Worm (Caenorhabditis elegans): ENCODE results near the gene T19E7.6.

The T19E7.6 gene

DNA sequence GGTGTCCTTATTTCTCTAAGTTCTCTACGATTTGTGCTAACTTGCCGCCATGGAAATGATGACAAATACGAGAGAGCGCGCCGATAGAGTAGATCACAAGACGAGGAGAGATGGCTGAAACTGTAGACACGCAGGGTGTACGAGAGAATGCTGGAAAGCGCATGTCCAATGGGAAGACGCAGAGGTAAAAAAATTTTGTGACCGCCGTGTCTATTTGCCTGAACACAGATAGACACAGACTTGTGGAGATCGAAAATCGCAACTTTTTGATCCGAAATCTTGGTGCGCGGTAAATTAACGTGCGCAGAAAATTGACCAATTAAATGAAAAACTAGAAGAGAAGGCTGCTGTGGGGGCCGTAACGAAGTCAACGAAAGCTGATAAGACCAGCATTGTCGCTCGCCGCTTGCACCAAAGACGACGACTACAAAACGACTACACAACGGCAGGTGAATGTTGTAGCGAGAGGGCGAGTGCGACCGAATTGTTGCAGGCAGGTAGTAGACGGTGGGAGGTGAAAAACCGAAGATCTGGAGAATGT, 12.1 kb downstream of the T19E7.6 start (continued):
- TF ChIP-seq zim-3 (tag; optimal IDR thresholded peaks at IDR 0.05) (no peak), ceh-79 (tag; optimal IDR thresholded peaks at IDR 0.05) (no peak), let-607 (tag; optimal IDR thresholded peaks at IDR 0.05) (no peak), snpc-1.3 (tag; optimal IDR thresholded peaks at IDR 0.05; ENCODE audit: insufficient read depth) (no peak), F10E7.11 (tag; optimal IDR thresholded peaks at IDR 0.05) (no peak), attf-5 (GFP tag; optimal IDR thresholded peaks at IDR 0.05) (peak; percentile 71), nfyb-1 (GFP tag; IDR thresholded peaks at IDR 0.05) (peak; percentile 58; the same call in 1 of the 2 replicates), dox-1 (GFP tag; IDR thresholded peaks at IDR 0.05) (peak; percentile 66), snpc-1.1 (tag; optimal IDR thresholded peaks at IDR 0.05; ENCODE audit: insufficient read depth) (no peak), bed-1 (GFP tag; IDR thresholded peaks at IDR 0.05) (no peak), ZK185.1 (tag; optimal IDR thresholded peaks at IDR 0.05; ENCODE audit: poor library complexity, severe bottlenecking) (peak; percentile 57), C17E4.6 (GFP tag; IDR thresholded peaks at IDR 0.05) (no peak), tbp1 (GFP tag; optimal IDR thresholded peaks at IDR 0.05) (peak; percentile 28), F55B11.4 (tag; optimal IDR thresholded peaks at IDR 0.05; ENCODE audit: borderline replicate concordance, insufficient read depth) (no peak), B0261.1 (tag; optimal IDR thresholded peaks at IDR 0.05) (no peak), ekl-4 (GFP tag; IDR thresholded peaks at IDR 0.05) (peak; percentile 56; the same call in 1 of the 2 replicates), aptf-2 (GFP tag; conservative IDR thresholded peaks at IDR 0.05) (no peak), ceh-40 (GFP tag; IDR thresholded peaks at IDR 0.05) (no peak), rec-8 (tag; optimal IDR thresholded peaks at IDR 0.05) (no peak), ama-1 (optimal IDR thresholded peaks at IDR 0.05) (no peak), ama-1 (GFP tag; optimal IDR thresholded peaks at IDR 0.05) (no peak), snpc-4 (GFP tag; optimal IDR thresholded peaks at IDR 0.05) (no peak), snpc-4 (tag; optimal IDR thresholded peaks at IDR 0.05) (peak; percentile 25 to 68 (median 48)), efl-1 (GFP tag; optimal IDR thresholded peaks at IDR 0.05) (peak; percentile 78), K12H6.12 (tag; optimal IDR thresholded peaks at IDR 0.05) (peak; percentile 72), mel-28 (tag; optimal IDR thresholded peaks at IDR 0.05; ENCODE audit: borderline replicate concordance) (no peak), hmg-20 (GFP tag; IDR thresholded peaks at IDR 0.05) (no peak), sea-2 (GFP tag; IDR thresholded peaks at IDR 0.05) (no peak), madf-10 (tag; optimal IDR thresholded peaks at IDR 0.05) (peak; percentile 51), ztf-3 (GFP tag; optimal IDR thresholded peaks at IDR 0.05) (no peak), cebp-1 (GFP tag; IDR thresholded peaks at IDR 0.05) (0 out of 2 replicates have a peak, but pooled peaks have one; percentile 48), cebp-1 (tag; optimal IDR thresholded peaks at IDR 0.05) (peak; percentile 72), Y53F4B.3 (GFP tag; IDR thresholded peaks at IDR 0.05) (no peak), let-526 (GFP tag; IDR thresholded peaks at IDR 0.05) (no peak), xnd-1 (tag; optimal IDR thresholded peaks at IDR 0.05) (peak; percentile 57), pha-4 (tag; optimal IDR thresholded peaks at IDR 0.05) (no peak), B0336.3 (GFP tag; IDR thresholded peaks at IDR 0.05) (peak; percentile 68), gei-17 (GFP tag; optimal IDR thresholded peaks at IDR 0.05) (no peak), egl-44 (GFP tag; IDR thresholded peaks at IDR 0.05) (no peak), T26A5.8 (tag; optimal IDR thresholded peaks at IDR 0.05) (no peak), lag-1 (GFP tag; IDR thresholded peaks at IDR 0.05) (no peak), snpc-3.4 (tag; optimal IDR thresholded peaks at IDR 0.05) (no peak), ceh-58 (GFP tag; IDR thresholded peaks at IDR 0.05) (no peak), F57C9.4 (tag; optimal IDR thresholded peaks at IDR 0.05) (no peak), F22D6.2 (tag; optimal IDR thresholded peaks at IDR 0.05) (no peak), sptf-2 (GFP tag; optimal IDR thresholded peaks at IDR 0.05) (no peak), madf-8 (GFP tag; conservative IDR thresholded peaks at IDR 0.05) (peak; percentile 64), lsy-27 (tag; optimal IDR thresholded peaks at IDR 0.05; ENCODE audit: borderline replicate concordance, insufficient read depth) (no peak)

All from whole organism, young adult.